Fruit fly (Drosophila melanogaster): ENCODE measurements around the gene tHMG2.

Gene tHMG2

dm6 chr3R:22491088-22491879 is 1.5 kb upstream of the tHMG2 start, which contains the start of the genes CCT1 and tHMG1 (continued):
- TF ChIP-seq CG2889 (GFP tag; IDR thresholded peaks at IDR 0.05) (no peak), CG33557 (GFP tag; optimal IDR thresholded peaks at IDR 0.05) (no peak), CG12769 (tag; optimal IDR thresholded peaks at IDR 0.05) (peak; percentile 1), bigmax (GFP tag; optimal IDR thresholded peaks at IDR 0.05) (peak; percentile 84), CG15601 (tag; optimal IDR thresholded peaks at IDR 0.05) (peak; percentile 35), CG10959 (GFP tag; IDR thresholded peaks at IDR 0.05) (no peak), Mes4 (GFP tag; optimal IDR thresholded peaks at IDR 0.05) (no peak), CG5180 (GFP tag; optimal IDR thresholded peaks at IDR 0.05) (no peak), pfk (GFP tag; optimal IDR thresholded peaks at IDR 0.05) (no peak), odd (GFP tag; optimal IDR thresholded peaks at IDR 0.05) (no peak), aop (GFP tag; IDR thresholded peaks at IDR 0.05) (no peak), CG3065 (GFP tag; optimal IDR thresholded peaks at IDR 0.05) (no peak), Usf (GFP tag; optimal IDR thresholded peaks at IDR 0.05) (no peak), unc-4 (GFP tag; IDR thresholded peaks at IDR 0.05; ENCODE audit: partially characterized antibody) (peak; percentile 95), CG4404 (GFP tag; IDR thresholded peaks at IDR 0.05) (no peak), ab (GFP tag; optimal IDR thresholded peaks at IDR 0.05) (no peak), Trl (optimal IDR thresholded peaks at IDR 0.05) (no peak), Trl (GFP tag; optimal IDR thresholded peaks at IDR 0.05) (no peak), CG5953 (GFP tag; IDR thresholded peaks at IDR 0.05) (no peak), HmgD (GFP tag; optimal IDR thresholded peaks at IDR 0.05) (no peak), eyg (GFP tag; optimal IDR thresholded peaks at IDR 0.05) (no peak), nerfin-2 (GFP tag; IDR thresholded peaks at IDR 0.05; ENCODE audit: partially characterized antibody) (peak; percentile 84), CG7786 (GFP tag; optimal IDR thresholded peaks at IDR 0.05) (no peak), CG18619 (GFP tag; optimal IDR thresholded peaks at IDR 0.05) (no peak), emc (GFP tag; optimal IDR thresholded peaks at IDR 0.05) (no peak), CG11398 (GFP tag; optimal IDR thresholded peaks at IDR 0.05) (no peak), B-H1 (GFP tag; IDR thresholded peaks at IDR 0.05) (no peak), phol (tag; optimal IDR thresholded peaks at IDR 0.05) (peak; percentile 42), CG12236 (GFP tag; optimal IDR thresholded peaks at IDR 0.05) (no peak), CG13775 (GFP tag; optimal IDR thresholded peaks at IDR 0.05) (peak; percentile 28), slou (GFP tag; optimal IDR thresholded peaks at IDR 0.05) (no peak), CG32767 (GFP tag; IDR thresholded peaks at IDR 0.05) (no peak), Chrac-16 (GFP tag; optimal IDR thresholded peaks at IDR 0.05) (no peak), dmrt11E (tag; optimal IDR thresholded peaks at IDR 0.05) (no peak), CG10321 (GFP tag; IDR thresholded peaks at IDR 0.05) (no peak), CG14050 (GFP tag; IDR thresholded peaks at IDR 0.05) (no peak), D (optimal IDR thresholded peaks at IDR 0.05) (no peak), D (GFP tag; optimal IDR thresholded peaks at IDR 0.05) (no peak), CG11456 (GFP tag; IDR thresholded peaks at IDR 0.05) (no peak), hth (optimal IDR thresholded peaks at IDR 0.05) (no peak), ttk (GFP tag; IDR thresholded peaks at IDR 0.05) (no peak), CG9876 (GFP tag; optimal IDR thresholded peaks at IDR 0.05) (no peak), Sin3A (optimal IDR thresholded peaks at IDR 0.05) (peak; percentile 51), zfh1 (GFP tag; IDR thresholded peaks at IDR 0.05) (peak; percentile 32; the same call in 1 of the 3 replicates), MBD-R2 (GFP tag; IDR thresholded peaks at IDR 0.05) (peak; percentile 52; the same call in 1 of the 2 replicates)
